Fruit fly (Drosophila melanogaster) whole organism, prepupa: ENCODE measurements around the gene Ucp4A.
A peak's percentile ranks its signal among the peaks of the same experiment; 100 is the strongest.

Experiments used
- CG10631 ChIP-seq: fragments of 200-800 bp; sonication (Bioruptor generic); optimal IDR thresholded peaks from 2 replicates; lab custom pipeline; 2016; ENCODE audit warnings: missing biosample characterization, missing genetic modification characterization
- CG1621 ChIP-seq: fragments of 200-800 bp; sonication (Bioruptor generic); optimal IDR thresholded peaks from 3 replicates; lab custom pipeline; 2018; ENCODE audit warnings: missing biosample characterization, mild to moderate bottlenecking, missing genetic modification characterization
- CG3032 ChIP-seq: fragments of 200-800 bp; optimal IDR thresholded peaks from 2 replicates; lab custom pipeline; 2019; ENCODE audit warnings: missing biosample characterization, mild to moderate bottlenecking, missing genetic modification characterization, moderate library complexity
- CG31627 ChIP-seq: fragments of 200-800 bp; sonication (Bioruptor generic); optimal IDR thresholded peaks from 3 replicates; lab custom pipeline; 2016; ENCODE audit warnings: missing biosample characterization, missing genetic modification characterization
- CG32006 ChIP-seq: fragments of 200-800 bp; sonication (Bioruptor generic); optimal IDR thresholded peaks from 3 replicates; lab custom pipeline; 2017; ENCODE audit warnings: missing biosample characterization, mild to moderate bottlenecking, missing genetic modification characterization
- CG3919 ChIP-seq: fragments of 200-800 bp; sonication (Bioruptor generic); optimal IDR thresholded peaks from 3 replicates; lab custom pipeline; 2016; ENCODE audit warnings: missing biosample characterization, missing genetic modification characterization
- CG4318 ChIP-seq: fragments of 200-800 bp; sonication (Bioruptor generic); optimal IDR thresholded peaks from 3 replicates; lab custom pipeline; 2017; ENCODE audit warnings: missing biosample characterization, mild to moderate bottlenecking, missing genetic modification characterization
- CG6163 ChIP-seq: fragments of 200-800 bp; sonication (Bioruptor generic); IDR thresholded peaks from 3 replicates; pipeline ENCODE4 v1.3.6; 2022; ENCODE audit warnings: missing biosample characterization, missing genetic modification characterization
- CG6276 ChIP-seq: fragments of 200-800 bp; sonication (Bioruptor generic); optimal IDR thresholded peaks from 2 replicates; lab custom pipeline; 2017; ENCODE audit warnings: missing biosample characterization, mild to moderate bottlenecking, missing genetic modification characterization
- CG6792 ChIP-seq: fragments of 200-800 bp; sonication (Bioruptor generic); optimal IDR thresholded peaks from 3 replicates; lab custom pipeline; 2016; ENCODE audit warnings: missing biosample characterization, missing genetic modification characterization
- CG6808 ChIP-seq: fragments of 200-800 bp; sonication (Bioruptor generic); optimal IDR thresholded peaks from 3 replicates; lab custom pipeline; 2017; ENCODE audit warnings: missing biosample characterization, missing genetic modification characterization, mild to moderate bottlenecking, moderate library complexity, missing genetic modification reagents
- CG6854 ChIP-seq: fragments of 200-800 bp; sonication (Bioruptor generic); optimal IDR thresholded peaks from 2 replicates; lab custom pipeline; 2017; ENCODE audit warnings: missing biosample characterization, mild to moderate bottlenecking, missing genetic modification characterization
- CG7368 ChIP-seq: fragments of 200-800 bp; sonication (Bioruptor generic); optimal IDR thresholded peaks from 3 replicates; lab custom pipeline; 2016; ENCODE audit warnings: missing biosample characterization, missing genetic modification characterization
- CG8119 ChIP-seq: fragments of 200-800 bp; sonication (Bioruptor generic); IDR thresholded peaks from 3 replicates; pipeline ENCODE4 v1.3.6; 2022; ENCODE audit warnings: missing biosample characterization, missing genetic modification characterization
- CG8319 ChIP-seq: fragments of 200-800 bp; sonication (Bioruptor generic); optimal IDR thresholded peaks from 3 replicates; lab custom pipeline; 2016; ENCODE audit warnings: missing biosample characterization, missing genetic modification characterization
- CG8632 ChIP-seq: fragments of 200-800 bp; sonication (Bioruptor generic); optimal IDR thresholded peaks from 3 replicates; lab custom pipeline; 2016; ENCODE audit warnings: missing biosample characterization, missing genetic modification characterization
- CG9139 ChIP-seq: fragments of 200-800 bp; sonication (Bioruptor generic); optimal IDR thresholded peaks from 3 replicates; lab custom pipeline; 2017; ENCODE audit warnings: missing biosample characterization, mild to moderate bottlenecking, missing genetic modification characterization
- Eip75B ChIP-seq: fragments of 200-800 bp; sonication (Bioruptor generic); optimal IDR thresholded peaks from 3 replicates; lab custom pipeline; 2016; ENCODE audit warnings: missing biosample characterization, missing genetic modification characterization
- Eip93F ChIP-seq: fragments of 200-800 bp; sonication (Bioruptor generic); optimal IDR thresholded peaks from 2 replicates; lab custom pipeline; 2016; ENCODE audit warnings: missing biosample characterization, mild to moderate bottlenecking, missing genetic modification characterization
- Ets21C ChIP-seq: fragments of 200-800 bp; sonication (Bioruptor generic); optimal IDR thresholded peaks from 3 replicates; lab custom pipeline; 2016; ENCODE audit warnings: missing biosample characterization, missing genetic modification characterization
- Ets96B ChIP-seq: fragments of 200-800 bp; optimal IDR thresholded peaks from 2 replicates; lab custom pipeline; 2019; ENCODE audit warnings: missing biosample characterization, mild to moderate bottlenecking, missing genetic modification characterization, moderate library complexity
- Hr38 ChIP-seq: sonication (Bioruptor generic); optimal IDR thresholded peaks from 2 replicates; lab custom pipeline; 2016; ENCODE audit warnings: missing biosample characterization, missing genetic modification characterization
- Hr39 ChIP-seq: fragments of 200-800 bp; sonication (Bioruptor generic); optimal IDR thresholded peaks from 2 replicates; lab custom pipeline; 2016; ENCODE audit warnings: missing biosample characterization, missing genetic modification characterization
- Hr4 ChIP-seq: fragments of 200-800 bp; sonication (Bioruptor generic); optimal IDR thresholded peaks from 3 replicates; lab custom pipeline; 2016; ENCODE audit warnings: missing biosample characterization, missing genetic modification characterization
- Lpt ChIP-seq: fragments of 200-800 bp; sonication (Bioruptor generic); optimal IDR thresholded peaks from 3 replicates; lab custom pipeline; 2016; ENCODE audit warnings: missing biosample characterization, missing genetic modification characterization
- OdsH ChIP-seq: fragments of 200-800 bp; sonication (Bioruptor generic); optimal IDR thresholded peaks from 3 replicates; lab custom pipeline; 2016; ENCODE audit warnings: missing biosample characterization, missing genetic modification characterization
- Smox ChIP-seq: fragments of 200-800 bp; sonication (Bioruptor generic); optimal IDR thresholded peaks from 3 replicates; lab custom pipeline; 2016; ENCODE audit warnings: missing biosample characterization, missing genetic modification characterization
- Sox102F ChIP-seq: fragments of 200-800 bp; sonication (Bioruptor generic); optimal IDR thresholded peaks from 2 replicates; lab custom pipeline; 2016; ENCODE audit warnings: missing biosample characterization, mild to moderate bottlenecking, missing genetic modification characterization
- Sox14 ChIP-seq: fragments of 200-800 bp; sonication (Bioruptor generic); optimal IDR thresholded peaks from 3 replicates; lab custom pipeline; 2016; ENCODE audit warnings: missing biosample characterization, missing genetic modification characterization
- achi ChIP-seq: fragments of 200-800 bp; sonication (Bioruptor generic); optimal IDR thresholded peaks from 3 replicates; lab custom pipeline; 2016; ENCODE audit warnings: missing biosample characterization, missing genetic modification characterization
- acj6 ChIP-seq: fragments of 200-800 bp; sonication (Bioruptor generic); optimal IDR thresholded peaks from 3 replicates; lab custom pipeline; 2016; ENCODE audit warnings: missing biosample characterization, missing genetic modification characterization
- cyc ChIP-seq: fragments of 200-800 bp; sonication (Bioruptor generic); optimal IDR thresholded peaks from 3 replicates; lab custom pipeline; 2016; ENCODE audit warnings: missing biosample characterization, missing genetic modification characterization
- esn ChIP-seq: fragments of 200-800 bp; sonication (Bioruptor generic); optimal IDR thresholded peaks from 2 replicates; lab custom pipeline; 2016; ENCODE audit warnings: missing biosample characterization, mild to moderate bottlenecking, missing genetic modification characterization, moderate library complexity
- fkh ChIP-seq: fragments of 200-800 bp; sonication (Bioruptor generic); optimal IDR thresholded peaks from 3 replicates; lab custom pipeline; 2017; ENCODE audit warnings: missing biosample characterization, mild to moderate bottlenecking, missing genetic modification characterization, moderate library complexity
- lz ChIP-seq: fragments of 200-800 bp; sonication (Bioruptor generic); optimal IDR thresholded peaks from 3 replicates; lab custom pipeline; 2016; ENCODE audit warnings: missing biosample characterization, missing genetic modification characterization
- net ChIP-seq: fragments of 200-800 bp; sonication (Bioruptor generic); optimal IDR thresholded peaks from 3 replicates; lab custom pipeline; 2016; ENCODE audit warnings: missing biosample characterization, missing genetic modification characterization
- pdm3 ChIP-seq: fragments of 200-800 bp; sonication (Bioruptor generic); optimal IDR thresholded peaks from 3 replicates; lab custom pipeline; 2016; ENCODE audit warnings: missing biosample characterization, missing genetic modification characterization
- spab ChIP-seq: fragments of 200-800 bp; sonication (Bioruptor generic); optimal IDR thresholded peaks from 2 replicates; lab custom pipeline; 2017; ENCODE audit warnings: missing biosample characterization, mild to moderate bottlenecking, missing genetic modification characterization, missing genetic modification reagents
- ss ChIP-seq, 2 experiments: fragments of 200-800 bp; sonication (Bioruptor generic); optimal IDR thresholded peaks; 2 replicates in 1 of 2; 3 replicates in 1 of 2; lab custom pipeline; 2017 to 2018; ENCODE audit warnings: mild to moderate bottlenecking in 2 of 2, missing biosample characterization in 2 of 2, missing genetic modification characterization in 2 of 2, moderate library complexity in 1 of 2
- topi ChIP-seq: fragments of 200-800 bp; sonication (Bioruptor generic); optimal IDR thresholded peaks from 3 replicates; lab custom pipeline; 2016; ENCODE audit warnings: missing biosample characterization, missing genetic modification characterization

Ucp4A gene

DNA sequence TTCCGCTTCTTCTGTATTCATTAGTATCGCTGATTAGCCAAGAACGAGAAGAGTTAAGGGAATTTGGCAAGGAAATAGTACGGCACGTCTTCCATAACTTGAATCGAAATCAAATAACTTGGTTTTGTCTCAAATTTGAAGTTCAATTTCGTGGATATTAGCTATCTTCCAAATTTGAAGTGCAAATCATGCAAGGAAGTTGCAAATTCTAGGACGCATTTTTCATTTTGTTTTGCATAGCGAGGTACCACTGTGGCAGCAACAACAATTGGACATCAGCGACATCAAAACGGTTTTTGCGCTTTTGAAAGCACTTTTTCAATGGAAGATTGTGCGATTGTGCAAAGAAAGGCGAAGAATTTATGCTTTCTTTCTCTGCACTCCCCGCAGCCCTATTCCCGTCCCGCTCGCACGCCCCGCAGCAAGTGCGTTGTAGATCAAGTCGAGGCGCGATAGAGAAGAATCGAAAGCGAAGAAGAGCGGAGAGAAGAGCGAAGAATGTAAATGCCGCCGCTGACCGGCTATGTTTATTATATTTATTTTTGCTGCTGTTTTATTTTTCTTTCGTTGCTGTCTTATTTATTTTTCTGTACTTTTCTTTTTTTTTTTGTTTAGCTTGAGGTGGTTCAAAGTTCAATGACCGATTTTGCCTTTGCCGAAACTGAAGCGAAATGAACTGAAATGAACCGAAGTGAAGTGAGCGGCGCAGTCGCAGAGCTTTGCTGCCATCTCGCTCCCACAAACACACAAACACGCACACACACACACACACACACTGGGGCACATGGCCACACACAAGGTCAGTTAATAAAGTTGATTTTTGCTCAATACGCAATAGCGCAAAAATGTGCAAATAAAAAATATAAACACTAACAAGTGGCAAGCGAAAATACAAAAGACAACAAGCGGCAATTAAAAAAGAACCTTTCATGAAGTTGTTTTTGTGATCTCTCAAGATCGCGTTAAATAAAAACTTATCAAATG, 36.7 kb downstream of the Ucp4A start (continued):
- TF ChIP-seq CG10631 (GFP tag; lab: Kevin White, UChicago) (peak; percentile 51), CG7368 (peak; percentile 62), CG6808 (peak; percentile 61), CG3919 (GFP tag; lab: Kevin White, UChicago) (peak; percentile 71), net (GFP tag; lab: Kevin White, UChicago) (peak; percentile 65), Smox (GFP tag; lab: Kevin White, UChicago) (peak; percentile 73), Hr38 (GFP tag; lab: Kevin White, UChicago) (no peak), Lpt (GFP tag; lab: Kevin White, UChicago) (peak; percentile 59), Hr4 (peak; percentile 85), CG6163 (GFP tag; lab: Robert Waterston, UW) (peak; percentile 75), CG32006 (GFP tag; lab: Kevin White, UChicago) (peak; percentile 80), CG9139 (GFP tag; lab: Kevin White, UChicago) (no peak), Sox102F (peak; percentile 68), CG6276 (GFP tag; lab: Kevin White, UChicago) (peak; percentile 53), CG4318 (GFP tag; lab: Kevin White, UChicago) (peak; percentile 57), Ets21C (GFP tag; lab: Kevin White, UChicago) (peak; percentile 73), CG31627 (GFP tag; lab: Kevin White, UChicago) (peak; percentile 83), pdm3 (GFP tag; lab: Kevin White, UChicago) (peak; percentile 80), esn (GFP tag; lab: Kevin White, UChicago) (peak; percentile 78), Eip75B (GFP tag; lab: Kevin White, UChicago) (no peak), Sox14 (peak; percentile 69), CG6792 (GFP tag; lab: Kevin White, UChicago) (peak; percentile 58), CG3032 (tag; lab: Kevin White, UChicago) (no peak), CG6854 (GFP tag; lab: Kevin White, UChicago) (no peak), fkh (GFP tag; lab: Kevin White, UChicago) (peak; percentile 14)

DNA sequence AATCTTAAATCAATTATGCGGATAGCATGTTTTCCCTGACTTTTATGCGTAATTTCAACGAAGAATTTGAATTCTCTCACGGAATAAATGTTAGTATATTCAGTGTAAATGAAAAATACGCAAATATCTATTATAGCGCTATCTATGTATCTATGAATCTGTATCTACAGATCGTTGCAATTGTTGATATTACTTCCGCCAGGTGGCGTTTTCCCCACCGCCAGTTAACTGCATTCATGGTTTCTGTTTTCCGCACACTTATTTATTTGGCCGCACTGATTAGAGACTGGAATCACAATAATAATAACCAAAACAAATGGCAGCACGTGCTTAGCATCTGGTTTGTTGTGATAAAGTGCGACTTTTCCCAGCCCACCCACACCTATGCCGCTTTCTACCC, 38.0 kb downstream of the Ucp4A start:
- TF ChIP-seq topi (no peak), pdm3 (GFP tag; lab: Kevin White, UChicago) (no peak), Ets96B (tag; lab: Kevin White, UChicago) (no peak), CG6163 (GFP tag; lab: Robert Waterston, UW) (no peak), CG10631 (GFP tag; lab: Kevin White, UChicago) (no peak), CG1621 (tag; lab: Kevin White, UChicago) (no peak), Hr4 (no peak), CG6808 (no peak), CG8632 (GFP tag; lab: Kevin White, UChicago) (no peak), Eip93F (GFP tag; lab: Kevin White, UChicago) (no peak), CG32006 (GFP tag; lab: Kevin White, UChicago) (no peak), CG8319 (GFP tag; lab: Kevin White, UChicago) (no peak), lz (GFP tag; lab: Kevin White, UChicago) (no peak), CG8119 (GFP tag; lab: Robert Waterston, UW) (no peak), Lpt (GFP tag; lab: Kevin White, UChicago) (no peak)

DNA sequence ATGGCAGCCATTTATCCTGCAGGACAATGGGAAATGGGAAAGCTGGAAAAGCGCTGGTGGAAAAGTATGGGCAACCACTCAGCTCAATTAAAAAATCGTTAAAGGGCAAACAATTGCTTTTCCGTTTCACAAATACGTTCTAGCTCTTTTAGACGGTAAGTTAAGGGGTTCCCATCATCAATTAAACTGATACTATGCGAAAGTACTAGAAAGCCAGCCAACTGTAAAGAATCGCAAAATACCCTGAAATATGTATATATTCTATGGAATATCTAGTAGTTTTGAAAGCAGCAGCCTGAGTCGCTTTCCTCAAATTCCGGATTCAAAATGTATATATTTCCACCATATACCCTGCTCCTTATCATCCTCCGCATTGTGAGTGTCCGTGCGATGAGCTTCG, 38.7 kb downstream of the Ucp4A start, which contains the start of gene CG12985:
CG12985 (plus strand) TSS at position 301 of the 400 bp plus-strand sequence.
- no peak for TF ChIP-seq OdsH
- no peak for TF ChIP-seq topi
- no peak for TF ChIP-seq ss (GFP tag; optimal IDR thresholded peaks at IDR 0.05; lab: Kevin White, UChicago)
- no peak for TF ChIP-seq Hr4
- TF ChIP-seq CG4318 (GFP tag; lab: Kevin White, UChicago) = no peak
- no peak for TF ChIP-seq cyc (GFP tag; lab: Kevin White, UChicago)
- TF ChIP-seq achi = no peak
- no peak for TF ChIP-seq acj6 (GFP tag; lab: Kevin White, UChicago)
- no peak for TF ChIP-seq spab (GFP tag; lab: Kevin White, UChicago)
- no peak for TF ChIP-seq CG6792 (GFP tag; lab: Kevin White, UChicago)
- no peak for TF ChIP-seq CG32006 (GFP tag; lab: Kevin White, UChicago)
- no peak for TF ChIP-seq esn (GFP tag; lab: Kevin White, UChicago)
- TF ChIP-seq Hr38 (GFP tag; lab: Kevin White, UChicago) = no peak
- no peak for TF ChIP-seq net (GFP tag; lab: Kevin White, UChicago)
- no peak for TF ChIP-seq CG9139 (GFP tag; lab: Kevin White, UChicago)
- TF ChIP-seq Ets96B (tag; lab: Kevin White, UChicago) = no peak
- TF ChIP-seq Hr39 (GFP tag; lab: Kevin White, UChicago) = no peak
